Worm (Caenorhabditis elegans) whole organism, L2 larva: ENCODE results near the gene abch-1.

Source experiments
- blmp-1 ChIP-seq: sonication (generic microtip); optimal IDR thresholded peaks from 2 replicates; lab custom pipeline; 2017; ENCODE audit warnings: missing genetic modification characterization, mild to moderate bottlenecking, missing compliant biosample characterization, antibody characterized with exemption, moderate library complexity; ENCODE audit not compliant: insufficient read depth
- mbf-1 ChIP-seq: sonication (generic microtip); optimal IDR thresholded peaks from 2 replicates; lab custom pipeline; 2017; ENCODE audit warnings: missing biosample characterization, missing genetic modification characterization
- nhr-11 ChIP-seq: fragments of 150-350 bp; optimal IDR thresholded peaks from 2 replicates; lab custom pipeline; 2014; ENCODE audit warnings: missing biosample characterization, missing genetic modification characterization
- snpc-4 ChIP-seq: fragments of 150-350 bp; optimal IDR thresholded peaks from 2 replicates; lab custom pipeline; 2014; ENCODE audit warnings: missing biosample characterization, missing genetic modification characterization

DNA sequence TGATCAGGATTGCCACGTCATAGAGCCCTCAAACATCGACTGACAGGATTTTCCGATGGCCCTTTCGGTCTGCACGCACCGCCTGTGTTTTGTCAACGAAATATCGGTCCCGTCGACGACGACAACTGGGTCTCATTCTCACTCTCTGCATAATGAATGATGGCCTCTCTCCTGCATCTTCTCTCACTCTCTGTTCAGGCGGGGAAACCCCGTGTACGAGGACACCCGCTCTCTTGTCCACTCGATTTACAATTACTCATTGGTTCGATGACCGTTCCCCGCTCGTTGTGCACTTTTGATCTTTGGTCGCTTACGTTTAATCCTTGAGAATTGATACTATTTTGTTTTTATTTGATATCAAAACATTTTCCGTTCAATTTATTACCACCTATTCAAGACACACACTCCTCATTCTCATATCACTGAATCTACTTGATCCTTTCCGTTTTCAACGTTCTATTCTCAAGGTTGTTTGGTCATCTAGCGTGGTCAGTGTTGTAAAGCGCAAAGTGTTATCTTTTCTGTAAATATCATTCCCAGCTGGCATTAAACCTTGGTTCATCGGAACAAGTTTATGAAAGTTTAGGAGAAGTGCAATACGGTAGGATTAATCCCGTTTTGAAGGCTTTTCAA, 8.7 kb downstream of the abch-1 start:
- TF ChIP-seq mbf-1 (no peak), nhr-11 (tag; lab: Kevin White, UChicago) (no peak), blmp-1 (no peak), snpc-4 (tag; lab: Kevin White, UChicago) (no peak)
